Fruit fly (Drosophila melanogaster) whole organism, prepupa: ENCODE results near the gene GatB.

Experiments used
- Blimp-1 ChIP-seq: fragments of 200-800 bp; sonication (Bioruptor generic); optimal IDR thresholded peaks from 3 replicates; lab custom pipeline; 2017; ENCODE audit warnings: missing biosample characterization, missing genetic modification characterization, mild to moderate bottlenecking, moderate library complexity, missing genetic modification reagents
- CG10631 ChIP-seq: fragments of 200-800 bp; sonication (Bioruptor generic); optimal IDR thresholded peaks from 2 replicates; lab custom pipeline; 2016; ENCODE audit warnings: missing biosample characterization, missing genetic modification characterization
- CG10669 ChIP-seq: fragments of 200-800 bp; sonication (Bioruptor generic); optimal IDR thresholded peaks from 3 replicates; lab custom pipeline; 2018; ENCODE audit warnings: missing biosample characterization, mild to moderate bottlenecking, missing genetic modification characterization, moderate library complexity
- CG11294 ChIP-seq: fragments of 200-800 bp; sonication (Bioruptor generic); IDR thresholded peaks from 2 replicates; pipeline ENCODE4 v1.3.6; 2022; ENCODE audit warnings: missing biosample characterization, missing genetic modification characterization
- CG11902 ChIP-seq: fragments of 200-800 bp; sonication (Bioruptor generic); optimal IDR thresholded peaks from 3 replicates; lab custom pipeline; 2016; ENCODE audit warnings: missing biosample characterization, missing genetic modification characterization
- CG15336 ChIP-seq: fragments of 200-800 bp; sonication (Bioruptor generic); IDR thresholded peaks from 2 replicates; pipeline ENCODE4 v1.3.6; 2022; ENCODE audit warnings: missing biosample characterization, missing genetic modification characterization
- CG1621 ChIP-seq: fragments of 200-800 bp; sonication (Bioruptor generic); optimal IDR thresholded peaks from 3 replicates; lab custom pipeline; 2018; ENCODE audit warnings: missing biosample characterization, mild to moderate bottlenecking, missing genetic modification characterization
- CG16779 ChIP-seq: fragments of 200-800 bp; sonication (Bioruptor generic); optimal IDR thresholded peaks from 3 replicates; lab custom pipeline; 2017; ENCODE audit warnings: missing biosample characterization, mild to moderate bottlenecking, missing genetic modification characterization
- CG31627 ChIP-seq: fragments of 200-800 bp; sonication (Bioruptor generic); optimal IDR thresholded peaks from 3 replicates; lab custom pipeline; 2016; ENCODE audit warnings: missing biosample characterization, missing genetic modification characterization
- CG32006 ChIP-seq: fragments of 200-800 bp; sonication (Bioruptor generic); optimal IDR thresholded peaks from 3 replicates; lab custom pipeline; 2017; ENCODE audit warnings: missing biosample characterization, mild to moderate bottlenecking, missing genetic modification characterization
- CG3919 ChIP-seq: fragments of 200-800 bp; sonication (Bioruptor generic); optimal IDR thresholded peaks from 3 replicates; lab custom pipeline; 2016; ENCODE audit warnings: missing biosample characterization, missing genetic modification characterization
- CG4318 ChIP-seq: fragments of 200-800 bp; sonication (Bioruptor generic); optimal IDR thresholded peaks from 3 replicates; lab custom pipeline; 2017; ENCODE audit warnings: missing biosample characterization, mild to moderate bottlenecking, missing genetic modification characterization
- CG6163 ChIP-seq: fragments of 200-800 bp; sonication (Bioruptor generic); IDR thresholded peaks from 3 replicates; pipeline ENCODE4 v1.3.6; 2022; ENCODE audit warnings: missing biosample characterization, missing genetic modification characterization
- CG6792 ChIP-seq: fragments of 200-800 bp; sonication (Bioruptor generic); optimal IDR thresholded peaks from 3 replicates; lab custom pipeline; 2016; ENCODE audit warnings: missing biosample characterization, missing genetic modification characterization
- CG6808 ChIP-seq: fragments of 200-800 bp; sonication (Bioruptor generic); optimal IDR thresholded peaks from 3 replicates; lab custom pipeline; 2017; ENCODE audit warnings: missing biosample characterization, missing genetic modification characterization, mild to moderate bottlenecking, moderate library complexity, missing genetic modification reagents
- CG6854 ChIP-seq: fragments of 200-800 bp; sonication (Bioruptor generic); optimal IDR thresholded peaks from 2 replicates; lab custom pipeline; 2017; ENCODE audit warnings: missing biosample characterization, mild to moderate bottlenecking, missing genetic modification characterization
- CG7368 ChIP-seq: fragments of 200-800 bp; sonication (Bioruptor generic); optimal IDR thresholded peaks from 3 replicates; lab custom pipeline; 2016; ENCODE audit warnings: missing biosample characterization, missing genetic modification characterization
- CG8319 ChIP-seq: fragments of 200-800 bp; sonication (Bioruptor generic); optimal IDR thresholded peaks from 3 replicates; lab custom pipeline; 2016; ENCODE audit warnings: missing biosample characterization, missing genetic modification characterization
- CG8632 ChIP-seq: fragments of 200-800 bp; sonication (Bioruptor generic); optimal IDR thresholded peaks from 3 replicates; lab custom pipeline; 2016; ENCODE audit warnings: missing biosample characterization, missing genetic modification characterization
- CG9139 ChIP-seq: fragments of 200-800 bp; sonication (Bioruptor generic); optimal IDR thresholded peaks from 3 replicates; lab custom pipeline; 2017; ENCODE audit warnings: missing biosample characterization, mild to moderate bottlenecking, missing genetic modification characterization
- Eip75B ChIP-seq: fragments of 200-800 bp; sonication (Bioruptor generic); optimal IDR thresholded peaks from 3 replicates; lab custom pipeline; 2016; ENCODE audit warnings: missing biosample characterization, missing genetic modification characterization
- Eip78C ChIP-seq: fragments of 200-800 bp; sonication (Bioruptor generic); peaks from one replicate; lab custom pipeline; 2016; ENCODE audit warnings: missing biosample characterization, missing genetic modification characterization
- Ets96B ChIP-seq: fragments of 200-800 bp; optimal IDR thresholded peaks from 2 replicates; lab custom pipeline; 2019; ENCODE audit warnings: missing biosample characterization, mild to moderate bottlenecking, missing genetic modification characterization, moderate library complexity
- Hr38 ChIP-seq: sonication (Bioruptor generic); optimal IDR thresholded peaks from 2 replicates; lab custom pipeline; 2016; ENCODE audit warnings: missing biosample characterization, missing genetic modification characterization
- Hr39 ChIP-seq: fragments of 200-800 bp; sonication (Bioruptor generic); optimal IDR thresholded peaks from 2 replicates; lab custom pipeline; 2016; ENCODE audit warnings: missing biosample characterization, missing genetic modification characterization
- Hr4 ChIP-seq: fragments of 200-800 bp; sonication (Bioruptor generic); optimal IDR thresholded peaks from 3 replicates; lab custom pipeline; 2016; ENCODE audit warnings: missing biosample characterization, missing genetic modification characterization
- Lpt ChIP-seq: fragments of 200-800 bp; sonication (Bioruptor generic); optimal IDR thresholded peaks from 3 replicates; lab custom pipeline; 2016; ENCODE audit warnings: missing biosample characterization, missing genetic modification characterization
- Met ChIP-seq: fragments of 200-800 bp; sonication (Bioruptor generic); optimal IDR thresholded peaks from 3 replicates; lab custom pipeline; 2016; ENCODE audit warnings: missing biosample characterization, missing genetic modification characterization
- OdsH ChIP-seq: fragments of 200-800 bp; sonication (Bioruptor generic); optimal IDR thresholded peaks from 3 replicates; lab custom pipeline; 2016; ENCODE audit warnings: missing biosample characterization, missing genetic modification characterization
- Sox14 ChIP-seq: fragments of 200-800 bp; sonication (Bioruptor generic); optimal IDR thresholded peaks from 3 replicates; lab custom pipeline; 2016; ENCODE audit warnings: missing biosample characterization, missing genetic modification characterization
- Sox15 ChIP-seq: fragments of 200-800 bp; sonication (Bioruptor generic); optimal IDR thresholded peaks from 3 replicates; lab custom pipeline; 2016; ENCODE audit warnings: missing biosample characterization, missing genetic modification characterization
- achi ChIP-seq: fragments of 200-800 bp; sonication (Bioruptor generic); optimal IDR thresholded peaks from 3 replicates; lab custom pipeline; 2016; ENCODE audit warnings: missing biosample characterization, missing genetic modification characterization
- acj6 ChIP-seq: fragments of 200-800 bp; sonication (Bioruptor generic); optimal IDR thresholded peaks from 3 replicates; lab custom pipeline; 2016; ENCODE audit warnings: missing biosample characterization, missing genetic modification characterization
- cyc ChIP-seq: fragments of 200-800 bp; sonication (Bioruptor generic); optimal IDR thresholded peaks from 3 replicates; lab custom pipeline; 2016; ENCODE audit warnings: missing biosample characterization, missing genetic modification characterization
- dac ChIP-seq: fragments of 200-800 bp; sonication (Bioruptor generic); optimal IDR thresholded peaks from 2 replicates; lab custom pipeline; 2017; ENCODE audit warnings: missing biosample characterization, mild to moderate bottlenecking, missing genetic modification characterization
- dsx ChIP-seq: fragments of 200-800 bp; optimal IDR thresholded peaks from 3 replicates; lab custom pipeline; 2019; ENCODE audit warnings: missing biosample characterization, mild to moderate bottlenecking, missing genetic modification characterization, moderate library complexity; ENCODE audit not compliant: poor library complexity, severe bottlenecking
- esn ChIP-seq: fragments of 200-800 bp; sonication (Bioruptor generic); optimal IDR thresholded peaks from 2 replicates; lab custom pipeline; 2016; ENCODE audit warnings: missing biosample characterization, mild to moderate bottlenecking, missing genetic modification characterization, moderate library complexity
- fd59A ChIP-seq: fragments of 200-800 bp; sonication (Bioruptor generic); optimal IDR thresholded peaks from 2 replicates; lab custom pipeline; 2017; ENCODE audit warnings: missing biosample characterization, mild to moderate bottlenecking, missing genetic modification characterization, missing genetic modification reagents
- fkh ChIP-seq: fragments of 200-800 bp; sonication (Bioruptor generic); optimal IDR thresholded peaks from 3 replicates; lab custom pipeline; 2017; ENCODE audit warnings: missing biosample characterization, mild to moderate bottlenecking, missing genetic modification characterization, moderate library complexity
- lz ChIP-seq: fragments of 200-800 bp; sonication (Bioruptor generic); optimal IDR thresholded peaks from 3 replicates; lab custom pipeline; 2016; ENCODE audit warnings: missing biosample characterization, missing genetic modification characterization
- net ChIP-seq: fragments of 200-800 bp; sonication (Bioruptor generic); optimal IDR thresholded peaks from 3 replicates; lab custom pipeline; 2016; ENCODE audit warnings: missing biosample characterization, missing genetic modification characterization
- pdm3 ChIP-seq: fragments of 200-800 bp; sonication (Bioruptor generic); optimal IDR thresholded peaks from 3 replicates; lab custom pipeline; 2016; ENCODE audit warnings: missing biosample characterization, missing genetic modification characterization
- salr ChIP-seq, 2 experiments: fragments of 200-800 bp; sonication (Bioruptor generic); optimal IDR thresholded peaks; 3 replicates each; lab custom pipeline; 2016 to 2018; ENCODE audit warnings: missing biosample characterization in 2 of 2, missing genetic modification characterization in 2 of 2, mild to moderate bottlenecking in 1 of 2
- spab ChIP-seq: fragments of 200-800 bp; sonication (Bioruptor generic); optimal IDR thresholded peaks from 2 replicates; lab custom pipeline; 2017; ENCODE audit warnings: missing biosample characterization, mild to moderate bottlenecking, missing genetic modification characterization, missing genetic modification reagents
- ss ChIP-seq, 2 experiments: fragments of 200-800 bp; sonication (Bioruptor generic); optimal IDR thresholded peaks; 2 replicates in 1 of 2; 3 replicates in 1 of 2; lab custom pipeline; 2017 to 2018; ENCODE audit warnings: mild to moderate bottlenecking in 2 of 2, missing biosample characterization in 2 of 2, missing genetic modification characterization in 2 of 2, moderate library complexity in 1 of 2

The GatB gene

dm6 chr3R:24142971-24143370 lies 12.9 kb upstream of the GatB start (continued):
- TF ChIP-seq CG8632 (GFP tag; lab: Kevin White, UChicago) (peak; percentile 79), lz (GFP tag; lab: Kevin White, UChicago) (peak; percentile 86), esn (GFP tag; lab: Kevin White, UChicago) (peak; percentile 87), dsx (GFP tag; lab: Kevin White, UChicago) (peak; percentile 87), CG4318 (GFP tag; lab: Kevin White, UChicago) (peak; percentile 68), Blimp-1 (GFP tag; lab: Kevin White, UChicago) (peak; percentile 49), CG6163 (GFP tag; lab: Robert Waterston, UW) (peak; percentile 94), Sox15 (GFP tag; lab: Kevin White, UChicago) (peak; percentile 76), Hr39 (peak; percentile 83), CG11902 (GFP tag; lab: Kevin White, UChicago) (peak; percentile 84), CG6792 (GFP tag; lab: Kevin White, UChicago) (peak; percentile 91), Eip78C (GFP tag; lab: Kevin White, UChicago) (peak; percentile 96), fd59A (GFP tag; lab: Kevin White, UChicago) (peak; percentile 86), CG6808 (GFP tag; lab: Kevin White, UChicago) (peak; percentile 89), OdsH (GFP tag; lab: Kevin White, UChicago) (peak; percentile 86), Met (GFP tag; lab: Kevin White, UChicago) (peak; percentile 85), Eip75B (GFP tag; lab: Kevin White, UChicago) (peak; percentile 90), fkh (GFP tag; lab: Kevin White, UChicago) (no peak), Hr4 (peak; percentile 79), CG10631 (GFP tag; lab: Kevin White, UChicago) (peak; percentile 91)

- TF ChIP-seq Sox15 (GFP tag; lab: Kevin White, UChicago) (peak; percentile 94), dac (GFP tag; lab: Kevin White, UChicago) (peak; percentile 92), CG8632 (GFP tag; lab: Kevin White, UChicago) (peak; percentile 98), CG6163 (GFP tag; lab: Robert Waterston, UW) (peak; percentile 98), CG4318 (GFP tag; lab: Kevin White, UChicago) (peak; percentile 87), Blimp-1 (GFP tag; lab: Kevin White, UChicago) (peak; percentile 94), fd59A (GFP tag; lab: Kevin White, UChicago) (peak; percentile 98), CG6854 (peak; percentile 98), CG8319 (GFP tag; lab: Kevin White, UChicago) (peak; percentile 94), salr (GFP tag; optimal IDR thresholded peaks at IDR 0.05; lab: Kevin White, UChicago) (peak; percentile 91 to 94), Met (GFP tag; lab: Kevin White, UChicago) (peak; percentile 92), achi (GFP tag; lab: Kevin White, UChicago) (peak; percentile 98), ss (GFP tag; optimal IDR thresholded peaks at IDR 0.05; lab: Kevin White, UChicago) (peak; percentile 99), Ets96B (tag; lab: Kevin White, UChicago) (peak; percentile 99), esn (GFP tag; lab: Kevin White, UChicago) (peak; percentile 98), dsx (GFP tag; lab: Kevin White, UChicago) (peak; percentile 98), pdm3 (GFP tag; lab: Kevin White, UChicago) (peak; percentile 91), Hr39 (peak; percentile 81), CG7368 (peak; percentile 97), Sox14 (GFP tag; lab: Kevin White, UChicago) (peak; percentile 93), CG3919 (GFP tag; lab: Kevin White, UChicago) (peak; percentile 98), CG16779 (tag; lab: Kevin White, UChicago) (peak; percentile 97), Eip78C (GFP tag; lab: Kevin White, UChicago) (peak; percentile 99), fkh (GFP tag; lab: Kevin White, UChicago) (peak; percentile 36), CG11294 (peak; percentile 94), spab (GFP tag; lab: Kevin White, UChicago) (peak; percentile 98), CG9139 (GFP tag; lab: Kevin White, UChicago) (peak; percentile 98), CG32006 (GFP tag; lab: Kevin White, UChicago) (peak; percentile 97), CG10669 (GFP tag; lab: Kevin White, UChicago) (peak; percentile 97), CG6808 (GFP tag; lab: Kevin White, UChicago) (peak; percentile 98), CG11902 (GFP tag; lab: Kevin White, UChicago) (peak; percentile 92), CG31627 (GFP tag; lab: Kevin White, UChicago) (peak; percentile 84), Lpt (GFP tag; lab: Kevin White, UChicago) (peak; percentile 93), acj6 (GFP tag; lab: Kevin White, UChicago) (peak; percentile 98), cyc (GFP tag; lab: Kevin White, UChicago) (peak; percentile 91), CG15336 (peak; percentile 99), CG1621 (peak; percentile 97), Hr38 (GFP tag; lab: Kevin White, UChicago) (no peak), net (GFP tag; lab: Kevin White, UChicago) (peak; percentile 97), Hr4 (peak; percentile 92)
Measured at dm6 chr3R:24141013-24141592, 11.0 kb upstream of the GatB start, which contains the start of gene Kal1. TSS of gene Kal1 (plus strand) at chr3R:24141395.
